Worm (Caenorhabditis elegans) whole organism, L1 larva: ENCODE measurements around the gene C05C12.6.

Source experiments
- alr-1 ChIP-seq: fragments of 200-800 bp; sonication (Bioruptor generic); optimal IDR thresholded peaks from 2 replicates; lab custom pipeline; 2018; ENCODE audit warnings: borderline replicate concordance, mild to moderate bottlenecking, missing genetic modification characterization, missing compliant biosample characterization
- blmp-1 ChIP-seq: fragments of 150-350 bp; optimal IDR thresholded peaks from 2 replicates; lab custom pipeline; 2014; ENCODE audit warnings: missing biosample characterization, missing genetic modification characterization
- ces-1 ChIP-seq: fragments of 150-350 bp; optimal IDR thresholded peaks from 2 replicates; lab custom pipeline; 2014; ENCODE audit warnings: missing biosample characterization, missing genetic modification reagents, missing genetic modification characterization
- jun-1 ChIP-seq: fragments of 150-350 bp; optimal IDR thresholded peaks from 2 replicates; lab custom pipeline; 2014; ENCODE audit warnings: missing biosample characterization, missing genetic modification reagents, missing genetic modification characterization
- lin-39 ChIP-seq: fragments of 150-350 bp; optimal IDR thresholded peaks from 2 replicates; lab custom pipeline; 2014; ENCODE audit warnings: missing biosample characterization, missing genetic modification reagents, missing genetic modification characterization
- nhr-11 ChIP-seq: fragments of 150-350 bp; optimal IDR thresholded peaks from 2 replicates; lab custom pipeline; 2014; ENCODE audit warnings: missing biosample characterization, missing genetic modification characterization
- nhr-76 ChIP-seq: sonication (generic microtip); optimal IDR thresholded peaks from 2 replicates; lab custom pipeline; 2017; ENCODE audit warnings: missing biosample characterization, missing genetic modification characterization
- nhr-77 ChIP-seq: fragments of 150-350 bp; optimal IDR thresholded peaks from 2 replicates; lab custom pipeline; 2014; ENCODE audit warnings: missing biosample characterization, missing genetic modification characterization
- unc-130 ChIP-seq: fragments of 150-350 bp; optimal IDR thresholded peaks from 2 replicates; lab custom pipeline; 2017; ENCODE audit warnings: missing biosample characterization, missing genetic modification characterization, inconsistent platforms
- zip-4 ChIP-seq: fragments of 200-800 bp; sonication (Bioruptor generic); optimal IDR thresholded peaks from 2 replicates; lab custom pipeline; 2018; ENCODE audit warnings: mild to moderate bottlenecking, missing genetic modification characterization, moderate library complexity, missing compliant biosample characterization

DNA sequence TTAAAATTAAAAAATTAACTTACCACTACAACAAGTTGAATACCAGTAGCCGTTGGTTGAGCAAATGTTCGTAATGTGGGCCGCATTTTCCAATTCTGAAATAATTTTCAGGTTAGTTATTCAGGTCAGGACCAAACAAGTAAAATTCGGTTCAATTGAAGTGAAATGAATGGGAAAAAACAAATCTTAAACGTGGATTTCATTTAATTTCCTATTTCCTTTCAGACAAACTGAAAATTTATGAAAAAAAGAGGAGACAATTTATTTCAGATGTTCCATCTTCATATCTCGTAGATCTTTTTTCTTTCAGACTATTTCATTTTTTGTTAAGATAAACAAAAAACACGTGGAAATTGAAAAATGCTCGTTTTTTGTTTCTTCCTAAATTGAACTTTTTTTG lies at the start of gene C05C12.6:
- no peak for TF ChIP-seq ces-1 (GFP tag; lab: Kevin White, UChicago)
- TF ChIP-seq lin-39 (tag; lab: Kevin White, UChicago): no peak
- no peak for TF ChIP-seq unc-130 (tag; lab: Kevin White, UChicago)
- TF ChIP-seq nhr-77 (tag; lab: Kevin White, UChicago): no peak
- no peak for TF ChIP-seq nhr-11 (tag; lab: Kevin White, UChicago)
- TF ChIP-seq blmp-1 (tag; lab: Kevin White, UChicago): no peak
- TF ChIP-seq zip-4 (GFP tag; lab: Kevin White, UChicago): no peak
- no peak for TF ChIP-seq alr-1
- no peak for TF ChIP-seq jun-1 (tag; lab: Kevin White, UChicago)
- TF ChIP-seq nhr-76 (tag; lab: Kevin White, UChicago): no peak
